Worm (Caenorhabditis elegans): Measurements from ENCODE around the gene B0554.4.

Gene B0554.4

ce11 chrV:479046-479445 is 50.1 kb downstream of the B0554.4 start:
- TF ChIP-seq K12H6.12 (tag; optimal IDR thresholded peaks at IDR 0.05) (no peak), nhr-80 (tag; optimal IDR thresholded peaks at IDR 0.05) (peak; percentile 30)

ce11 chrV:482860-483259 is 53.9 kb downstream of the B0554.4 start:
- TF ChIP-seq hmg-20 (GFP tag; IDR thresholded peaks at IDR 0.05), result no peak
- TF ChIP-seq nfyb-1 (GFP tag; IDR thresholded peaks at IDR 0.05), result peak; percentile 91
- no peak for TF ChIP-seq lsl-1 (GFP tag; optimal IDR thresholded peaks at IDR 0.05)
- TF ChIP-seq egrh-3 (GFP tag; IDR thresholded peaks at IDR 0.05), result no peak
